Worm (Caenorhabditis elegans) whole organism, young adult: ENCODE results near the gene F42D1.4.

ENCODE experiments used
- B0019.2 ChIP-seq: fragments of 200-800 bp; sonication (Bioruptor generic); conservative IDR thresholded peaks from 2 replicates; pipeline ENCODE4 v1.3.6; 2022; ENCODE audit warnings: missing genetic modification reagents, missing genetic modification characterization, missing compliant biosample characterization
- B0261.1 ChIP-seq: sonication (generic microtip); optimal IDR thresholded peaks from 2 replicates; lab custom pipeline; 2016; ENCODE audit warnings: mild to moderate bottlenecking, missing genetic modification characterization, moderate library complexity, missing compliant biosample characterization
- C06A6.2 ChIP-seq: fragments of 200-800 bp; sonication (Bioruptor generic); conservative IDR thresholded peaks from 2 replicates; pipeline ENCODE4 v1.3.6; 2022; ENCODE audit warnings: missing genetic modification characterization, missing compliant biosample characterization
- C17E4.6 ChIP-seq: fragments of 200-800 bp; sonication (Bioruptor generic); IDR thresholded peaks from 2 replicates; pipeline ENCODE4 v1.3.6; 2022; ENCODE audit warnings: missing genetic modification reagents, missing genetic modification characterization, missing compliant biosample characterization
- F23B12.7 ChIP-seq: sonication (generic microtip); optimal IDR thresholded peaks from 2 replicates; lab custom pipeline; 2017; ENCODE audit warnings: missing genetic modification characterization, mild to moderate bottlenecking, missing compliant biosample characterization, antibody characterized with exemption, moderate library complexity; ENCODE audit not compliant: insufficient read depth
- F49E8.2 ChIP-seq: sonication (generic microtip); optimal IDR thresholded peaks from 3 replicates; lab custom pipeline; 2017; ENCODE audit warnings: missing genetic modification characterization, mild to moderate bottlenecking, missing compliant biosample characterization, antibody characterized with exemption, moderate library complexity; ENCODE audit not compliant: insufficient read depth
- F55B11.4 ChIP-seq: sonication (generic microtip); optimal IDR thresholded peaks from 2 replicates; lab custom pipeline; 2016; ENCODE audit warnings: missing compliant biosample characterization, missing genetic modification characterization, borderline replicate concordance; ENCODE audit not compliant: insufficient read depth
- F57A8.1 ChIP-seq: fragments of 200-800 bp; sonication (Bioruptor generic); optimal IDR thresholded peaks from 2 replicates; lab custom pipeline; 2018; ENCODE audit warnings: mild to moderate bottlenecking, missing genetic modification characterization, moderate library complexity, missing compliant biosample characterization
- Y67H2A.10 ChIP-seq: fragments of 200-800 bp; sonication (Bioruptor generic); conservative IDR thresholded peaks from 2 replicates; pipeline ENCODE4 v1.3.6; 2022; ENCODE audit warnings: missing genetic modification reagents, missing genetic modification characterization, missing compliant biosample characterization
- akir-1 ChIP-seq: fragments of 200-800 bp; sonication (Bioruptor generic); optimal IDR thresholded peaks from 2 replicates; lab custom pipeline; 2018; ENCODE audit warnings: mild to moderate bottlenecking, missing genetic modification characterization, moderate library complexity, missing compliant biosample characterization
- ama-1 ChIP-seq, 3 experiments: fragments of 150-350 bp in 1 of 3; sonication (generic microtip) in 2 of 3; optimal IDR thresholded peaks; 2 replicates each; lab custom pipeline; 2014 to 2018; ENCODE audit warnings: missing biosample characterization in 2 of 3, missing genetic modification characterization in 2 of 3, missing genetic modification reagents in 2 of 3
- aptf-2 ChIP-seq: fragments of 200-800 bp; sonication (Bioruptor generic); conservative IDR thresholded peaks from 2 replicates; pipeline ENCODE4 v1.3.6; 2022; ENCODE audit warnings: missing genetic modification reagents, missing genetic modification characterization, missing compliant biosample characterization
- attf-5 ChIP-seq: fragments of 200-800 bp; sonication (Bioruptor generic); optimal IDR thresholded peaks from 2 replicates; lab custom pipeline; 2018; ENCODE audit warnings: mild to moderate bottlenecking, missing genetic modification characterization, missing compliant biosample characterization
- ccch-3 ChIP-seq: fragments of 200-800 bp; sonication (Bioruptor generic); optimal IDR thresholded peaks from 2 replicates; lab custom pipeline; 2018; ENCODE audit warnings: mild to moderate bottlenecking, missing genetic modification characterization, missing compliant biosample characterization
- cebp-1 ChIP-seq, 2 experiments: fragments of 200-800 bp in 1 of 2; sonication (Bioruptor generic) in 1 of 2; sonication (generic microtip) in 1 of 2; IDR thresholded peaks in 1 of 2; optimal IDR thresholded peaks in 1 of 2; 2 replicates each; pipeline versions ENCODE4 v1.3.6 to Lab custom; 2017 to 2022; ENCODE audit warnings: missing compliant biosample characterization in 2 of 2, missing genetic modification characterization in 2 of 2, mild to moderate bottlenecking in 1 of 2, missing genetic modification reagents in 1 of 2, moderate library complexity in 1 of 2
- cebp-2 ChIP-seq: fragments of 200-800 bp; sonication (Bioruptor generic); IDR thresholded peaks from 2 replicates; pipeline ENCODE4 v1.3.6; 2022; ENCODE audit warnings: missing genetic modification characterization, missing compliant biosample characterization
- ceh-27 ChIP-seq: fragments of 200-800 bp; sonication (Bioruptor generic); optimal IDR thresholded peaks from 2 replicates; lab custom pipeline; 2018; ENCODE audit warnings: mild to moderate bottlenecking, missing genetic modification characterization, moderate library complexity, missing compliant biosample characterization
- ceh-79 ChIP-seq: sonication (generic microtip); optimal IDR thresholded peaks from 2 replicates; lab custom pipeline; 2017; ENCODE audit warnings: mild to moderate bottlenecking, missing genetic modification characterization, missing compliant biosample characterization
- die-1 ChIP-seq: sonication (generic microtip); optimal IDR thresholded peaks from 2 replicates; lab custom pipeline; 2016; ENCODE audit warnings: missing genotype, mild to moderate bottlenecking, missing genetic modification characterization, missing compliant biosample characterization
- dpff-1 ChIP-seq: sonication (generic microtip); optimal IDR thresholded peaks from 2 replicates; lab custom pipeline; 2017; ENCODE audit warnings: mild to moderate bottlenecking, missing genetic modification characterization, missing compliant biosample characterization
- efl-1 ChIP-seq: fragments of 150-350 bp; optimal IDR thresholded peaks from 2 replicates; lab custom pipeline; 2014; ENCODE audit warnings: missing biosample characterization, missing genetic modification reagents, missing genetic modification characterization
- him-1 ChIP-seq: sonication (generic microtip); optimal IDR thresholded peaks from 2 replicates; lab custom pipeline; 2016; ENCODE audit warnings: missing genotype, missing genetic modification reagents, missing genetic modification characterization, missing compliant biosample characterization
- hlh-12 ChIP-seq: sonication (generic microtip); optimal IDR thresholded peaks from 2 replicates; lab custom pipeline; 2016; ENCODE audit warnings: missing genetic modification characterization, missing compliant biosample characterization
- hmg-1.2 ChIP-seq: fragments of 200-800 bp; sonication (Bioruptor generic); IDR thresholded peaks from 2 replicates; pipeline ENCODE4 v1.3.6; 2022; ENCODE audit warnings: missing genetic modification reagents, missing genetic modification characterization, missing compliant biosample characterization
- hrde-1 ChIP-seq: sonication (generic microtip); optimal IDR thresholded peaks from 2 replicates; lab custom pipeline; 2016; ENCODE audit warnings: missing genetic modification characterization, mild to moderate bottlenecking, missing compliant biosample characterization, moderate library complexity, missing genotype, missing genetic modification reagents, borderline replicate concordance
- let-607 ChIP-seq, 2 experiments: fragments of 200-800 bp in 1 of 2; sonication (Bioruptor generic) in 1 of 2; sonication (generic microtip) in 1 of 2; optimal IDR thresholded peaks; 2 replicates each; lab custom pipeline; 2016 to 2018; ENCODE audit warnings: mild to moderate bottlenecking in 2 of 2, missing compliant biosample characterization in 2 of 2, missing genetic modification characterization in 2 of 2, moderate library complexity in 2 of 2, missing genotype in 1 of 2
- lsl-1 ChIP-seq: fragments of 200-800 bp; sonication (Bioruptor generic); optimal IDR thresholded peaks from 2 replicates; lab custom pipeline; 2018; ENCODE audit warnings: mild to moderate bottlenecking, missing genetic modification characterization, moderate library complexity, missing compliant biosample characterization
- madf-3 ChIP-seq: fragments of 200-800 bp; sonication (Bioruptor generic); IDR thresholded peaks from 2 replicates; pipeline ENCODE4 v1.3.6; 2022; ENCODE audit warnings: missing genetic modification reagents, missing genetic modification characterization, missing compliant biosample characterization
- madf-6 ChIP-seq: fragments of 200-800 bp; sonication (Bioruptor generic); IDR thresholded peaks from 2 replicates; pipeline ENCODE4 v1.3.6; 2022; ENCODE audit warnings: missing genetic modification reagents, missing genetic modification characterization, missing compliant biosample characterization
- nfya-1 ChIP-seq: sonication (generic microtip); optimal IDR thresholded peaks from 2 replicates; lab custom pipeline; 2017; ENCODE audit warnings: antibody characterized with exemption, missing compliant biosample characterization, missing genetic modification characterization, borderline replicate concordance; ENCODE audit not compliant: insufficient read depth
- nfya-2 ChIP-seq: fragments of 200-800 bp; sonication (Bioruptor generic); IDR thresholded peaks from 2 replicates; pipeline ENCODE4 v1.3.6; 2022; ENCODE audit warnings: missing genetic modification reagents, missing genetic modification characterization, missing compliant biosample characterization
- nhr-179 ChIP-seq: sonication (generic microtip); optimal IDR thresholded peaks from 2 replicates; lab custom pipeline; 2016; ENCODE audit warnings: mild to moderate bottlenecking, missing genetic modification characterization, missing compliant biosample characterization
- nhr-27 ChIP-seq: fragments of 200-800 bp; sonication (Bioruptor generic); optimal IDR thresholded peaks from 2 replicates; lab custom pipeline; 2018; ENCODE audit warnings: mild to moderate bottlenecking, missing genetic modification characterization, moderate library complexity, missing compliant biosample characterization
- rec-8 ChIP-seq, 2 experiments: sonication (generic microtip); optimal IDR thresholded peaks; 2 replicates each; lab custom pipeline; 2016; ENCODE audit warnings: mild to moderate bottlenecking in 2 of 2, missing genetic modification characterization in 2 of 2, missing genetic modification reagents in 2 of 2, missing genotype in 2 of 2, missing biosample characterization in 1 of 2, missing compliant biosample characterization in 1 of 2, moderate library complexity in 1 of 2
- repo-1 ChIP-seq: sonication (generic microtip); optimal IDR thresholded peaks from 2 replicates; lab custom pipeline; 2017; ENCODE audit warnings: mild to moderate bottlenecking, missing genetic modification characterization, missing compliant biosample characterization
- sdz-38 ChIP-seq: sonication (generic microtip); optimal IDR thresholded peaks from 2 replicates; lab custom pipeline; 2016; ENCODE audit warnings: missing genotype, missing genetic modification characterization, missing compliant biosample characterization
- sea-2 ChIP-seq: fragments of 200-800 bp; sonication (Bioruptor generic); IDR thresholded peaks from 2 replicates; pipeline ENCODE4 v1.3.6; 2022; ENCODE audit warnings: missing genetic modification characterization, missing compliant biosample characterization
- snpc-1.1 ChIP-seq: sonication (generic microtip); optimal IDR thresholded peaks from 2 replicates; lab custom pipeline; 2017; ENCODE audit warnings: missing genetic modification characterization, mild to moderate bottlenecking, missing compliant biosample characterization, antibody characterized with exemption, moderate library complexity, missing genotype, missing genetic modification reagents; ENCODE audit not compliant: insufficient read depth
- snpc-3.4 ChIP-seq: sonication (generic microtip); optimal IDR thresholded peaks from 2 replicates; lab custom pipeline; 2017; ENCODE audit warnings: missing genetic modification characterization, mild to moderate bottlenecking, missing compliant biosample characterization, antibody characterized with exemption, moderate library complexity, missing genotype, missing genetic modification reagents
- somi-1 ChIP-seq: fragments of 200-800 bp; sonication (Bioruptor generic); optimal IDR thresholded peaks from 2 replicates; lab custom pipeline; 2018; ENCODE audit warnings: mild to moderate bottlenecking, missing genetic modification characterization, missing compliant biosample characterization
- unc-130 ChIP-seq: sonication (generic microtip); optimal IDR thresholded peaks from 2 replicates; lab custom pipeline; 2016; ENCODE audit warnings: missing genetic modification reagents, missing genetic modification characterization, missing compliant biosample characterization
- zfh-2 ChIP-seq: fragments of 200-800 bp; sonication (Bioruptor generic); conservative IDR thresholded peaks from 2 replicates; pipeline ENCODE4 v1.3.6; 2022; ENCODE audit warnings: missing genetic modification reagents, missing genetic modification characterization, missing compliant biosample characterization
- zim-3 ChIP-seq: sonication (generic microtip); optimal IDR thresholded peaks from 2 replicates; lab custom pipeline; 2017; ENCODE audit warnings: mild to moderate bottlenecking, missing genetic modification characterization, moderate library complexity, missing compliant biosample characterization
- ztf-22 ChIP-seq: fragments of 200-800 bp; sonication (Bioruptor generic); optimal IDR thresholded peaks from 2 replicates; lab custom pipeline; 2018; ENCODE audit warnings: mild to moderate bottlenecking, missing genetic modification characterization, moderate library complexity, missing compliant biosample characterization
- ztf-26 ChIP-seq: sonication (generic microtip); optimal IDR thresholded peaks from 2 replicates; lab custom pipeline; 2017; ENCODE audit warnings: missing genetic modification characterization, missing compliant biosample characterization
- ztf-3 ChIP-seq: fragments of 200-800 bp; sonication (Bioruptor generic); optimal IDR thresholded peaks from 2 replicates; lab custom pipeline; 2018; ENCODE audit warnings: mild to moderate bottlenecking, missing genetic modification characterization, missing compliant biosample characterization

The F42D1.4 gene

DNA sequence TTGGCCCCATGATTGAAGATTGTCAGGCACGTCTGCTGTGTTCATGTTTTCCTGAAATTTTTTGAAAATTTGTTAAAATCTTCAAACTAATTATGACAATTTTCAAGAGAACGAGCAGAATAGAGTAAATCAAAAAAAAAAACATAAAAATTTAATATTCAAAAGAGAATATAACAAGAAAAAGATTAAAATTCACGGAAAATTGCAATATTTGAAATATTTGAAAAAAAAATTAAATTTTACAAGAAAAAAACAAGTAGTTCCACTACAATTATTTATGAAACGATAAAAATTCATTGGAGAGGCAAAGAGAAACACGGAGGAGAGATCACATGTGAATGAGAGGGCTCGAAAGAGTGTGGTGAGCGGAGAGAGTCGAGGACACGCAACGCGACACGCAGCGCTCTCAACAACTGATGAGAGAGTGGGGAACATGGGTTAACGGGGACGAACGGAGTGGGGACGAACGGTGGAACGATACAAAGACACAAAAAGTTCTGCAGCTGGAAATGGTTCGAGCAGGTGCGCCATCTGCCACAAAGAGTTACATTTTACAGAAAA, 17.5 kb downstream of the F42D1.4 start, which contains the start of gene mbk-1 (continued):
- TF ChIP-seq F57A8.1 (GFP tag; lab: Kevin White, UChicago) (no peak), nhr-179 (no peak), cebp-1 (GFP tag; IDR thresholded peaks at IDR 0.05; lab: Robert Waterston, UW) (no peak), cebp-1 (tag; optimal IDR thresholded peaks at IDR 0.05; lab: Kevin White, UChicago) (peak; percentile 73), B0261.1 (tag; lab: Kevin White, UChicago) (no peak), C17E4.6 (GFP tag; lab: Robert Waterston, UW) (no peak), zfh-2 (no peak), ccch-3 (GFP tag; lab: Kevin White, UChicago) (no peak), nhr-27 (tag; lab: Kevin White, UChicago) (no peak), ceh-79 (tag; lab: Kevin White, UChicago) (no peak), somi-1 (GFP tag; lab: Kevin White, UChicago) (no peak), nfya-1 (tag; lab: Kevin White, UChicago) (no peak), him-1 (tag; lab: Kevin White, UChicago) (no peak), let-607 (tag; optimal IDR thresholded peaks at IDR 0.05; lab: Kevin White, UChicago) (peak in 1 of 2 experiments; percentile 49), ztf-3 (GFP tag; lab: Kevin White, UChicago) (no peak), nfya-2 (GFP tag; lab: Robert Waterston, UW) (no peak), F23B12.7 (tag; lab: Kevin White, UChicago) (no peak), aptf-2 (no peak), ztf-26 (tag; lab: Kevin White, UChicago) (peak; percentile 6), hlh-12 (tag; lab: Kevin White, UChicago) (no peak), snpc-1.1 (tag; lab: Kevin White, UChicago) (no peak), dpff-1 (tag; lab: Kevin White, UChicago) (no peak), repo-1 (tag; lab: Kevin White, UChicago) (no peak), attf-5 (peak; percentile 58), B0019.2 (no peak), rec-8 (tag; optimal IDR thresholded peaks at IDR 0.05; lab: Kevin White, UChicago) (no peak), efl-1 (GFP tag; lab: Kevin White, UChicago) (no peak), F55B11.4 (tag; lab: Kevin White, UChicago) (no peak), sea-2 (GFP tag; lab: Robert Waterston, UW) (no peak), die-1 (tag; lab: Kevin White, UChicago) (peak; percentile 4), snpc-3.4 (tag; lab: Kevin White, UChicago) (no peak), akir-1 (GFP tag; lab: Kevin White, UChicago) (no peak), hrde-1 (no peak), madf-6 (GFP tag; lab: Robert Waterston, UW) (no peak), cebp-2 (GFP tag; lab: Robert Waterston, UW) (no peak), ztf-22 (GFP tag; lab: Kevin White, UChicago) (no peak), Y67H2A.10 (GFP tag; lab: Robert Waterston, UW) (no peak), ceh-27 (peak; percentile 81), unc-130 (GFP tag; lab: Kevin White, UChicago) (no peak), ama-1 (optimal IDR thresholded peaks at IDR 0.05; lab: Kevin White, UChicago) (no peak), ama-1 (GFP tag; optimal IDR thresholded peaks at IDR 0.05; lab: Kevin White, UChicago) (no peak), C06A6.2 (GFP tag; lab: Robert Waterston, UW) (no peak), madf-3 (GFP tag; lab: Robert Waterston, UW) (peak; percentile 87), F49E8.2 (no peak), zim-3 (tag; lab: Kevin White, UChicago) (no peak), lsl-1 (GFP tag; lab: Kevin White, UChicago) (no peak), hmg-1.2 (GFP tag; lab: Robert Waterston, UW) (peak; percentile 88), sdz-38 (tag; lab: Kevin White, UChicago) (no peak)
